Worm (Caenorhabditis elegans): ENCODE data around the gene Y73F4A.2.

Y73F4A.2 gene

ce11 chrIV:9051036-9051435, 7.9 kb upstream of the Y73F4A.2 start:
- TF ChIP-seq W03F9.2 (tag; optimal IDR thresholded peaks at IDR 0.05) (no peak), dao-5 (tag; optimal IDR thresholded peaks at IDR 0.05) (no peak), him-1 (tag; optimal IDR thresholded peaks at IDR 0.05) (no peak)

ce11 chrIV:9045252-9045651, 2.1 kb upstream of the Y73F4A.2 start, which contains the start of gene Y73F4A.1:
Gene Y73F4A.1 (minus strand): TSS chrIV:9045352.
- TF ChIP-seq W03F9.2 (tag; optimal IDR thresholded peaks at IDR 0.05), result no peak
- no peak for TF ChIP-seq him-1 (tag; optimal IDR thresholded peaks at IDR 0.05)
- TF ChIP-seq dao-5 (tag; optimal IDR thresholded peaks at IDR 0.05), result no peak

ce11 chrIV:9040393-9040792, 2.8 kb downstream of the Y73F4A.2 start, which contains the start of gene Y73F4A.3:
Gene Y73F4A.3 (minus strand): TSS chrIV:9040493.
- TF ChIP-seq him-1 (tag; optimal IDR thresholded peaks at IDR 0.05) (no peak), W03F9.2 (tag; optimal IDR thresholded peaks at IDR 0.05) (no peak), dao-5 (tag; optimal IDR thresholded peaks at IDR 0.05) (no peak)

ce11 chrIV:9037063-9037462, 6.1 kb downstream of the Y73F4A.2 start, which contains the start of gene C53D6.7:
Gene C53D6.7 (minus strand): TSS chrIV:9037163.
- TF ChIP-seq W03F9.2 (tag; optimal IDR thresholded peaks at IDR 0.05), result no peak
- TF ChIP-seq him-1 (tag; optimal IDR thresholded peaks at IDR 0.05), result no peak
- TF ChIP-seq dao-5 (tag; optimal IDR thresholded peaks at IDR 0.05), result no peak

ce11 chrIV:9034340-9034739, 8.8 kb downstream of the Y73F4A.2 start, which contains the start of gene C53D6.10:
Gene C53D6.10 (minus strand): TSS chrIV:9034440.
- no peak for TF ChIP-seq him-1 (tag; optimal IDR thresholded peaks at IDR 0.05)
- no peak for TF ChIP-seq dao-5 (tag; optimal IDR thresholded peaks at IDR 0.05)
- no peak for TF ChIP-seq W03F9.2 (tag; optimal IDR thresholded peaks at IDR 0.05)

- TF ChIP-seq W03F9.2 (tag; optimal IDR thresholded peaks at IDR 0.05) (no peak), dao-5 (tag; optimal IDR thresholded peaks at IDR 0.05) (no peak), him-1 (tag; optimal IDR thresholded peaks at IDR 0.05) (no peak)
Measured at ce11 chrIV:9032550-9032949, 10.6 kb downstream of the Y73F4A.2 start, which contains the start of gene C53D6.6. Gene C53D6.6 (minus strand): TSS chrIV:9032667.

- no peak for TF ChIP-seq him-1 (tag; optimal IDR thresholded peaks at IDR 0.05)
- TF ChIP-seq dao-5 (tag; optimal IDR thresholded peaks at IDR 0.05), result no peak
Measured at ce11 chrIV:9021245-9021779, 21.8 kb downstream of the Y73F4A.2 start.

ce11 chrIV:9020840-9021239, 22.3 kb downstream of the Y73F4A.2 start, which contains the start of gene C53D6.4:
Gene C53D6.4 (minus strand): TSS chrIV:9020940.
- no peak for TF ChIP-seq W03F9.2 (tag; optimal IDR thresholded peaks at IDR 0.05)
- TF ChIP-seq him-1 (tag; optimal IDR thresholded peaks at IDR 0.05), result no peak

- TF ChIP-seq him-1 (tag; optimal IDR thresholded peaks at IDR 0.05) (no peak), W03F9.2 (tag; optimal IDR thresholded peaks at IDR 0.05) (no peak), dao-5 (tag; optimal IDR thresholded peaks at IDR 0.05) (no peak)
Measured at ce11 chrIV:9016477-9016876, 26.7 kb downstream of the Y73F4A.2 start, which contains the start of gene acc-2. Gene acc-2 (plus strand): TSS chrIV:9016777.

- TF ChIP-seq dao-5 (tag; optimal IDR thresholded peaks at IDR 0.05) (no peak), W03F9.2 (tag; optimal IDR thresholded peaks at IDR 0.05) (no peak)
Measured at ce11 chrIV:9010257-9010656, 32.9 kb downstream of the Y73F4A.2 start, which contains the start of gene C53D6.11. Gene C53D6.11 (plus strand): TSS chrIV:9010584.

ce11 chrIV:9007947-9008346, 35.2 kb downstream of the Y73F4A.2 start:
- TF ChIP-seq him-1 (tag; optimal IDR thresholded peaks at IDR 0.05), result no peak
- TF ChIP-seq W03F9.2 (tag; optimal IDR thresholded peaks at IDR 0.05), result no peak
- no peak for TF ChIP-seq dao-5 (tag; optimal IDR thresholded peaks at IDR 0.05)

- TF ChIP-seq dao-5 (tag; optimal IDR thresholded peaks at IDR 0.05) (no peak), him-1 (tag; optimal IDR thresholded peaks at IDR 0.05) (no peak), W03F9.2 (tag; optimal IDR thresholded peaks at IDR 0.05) (no peak)
Measured at ce11 chrIV:9005310-9005709, 37.8 kb downstream of the Y73F4A.2 start, which contains the start of gene unc-129. Gene unc-129 (minus strand): TSS chrIV:9005410.

ce11 chrIV:9002636-9003035, 40.5 kb downstream of the Y73F4A.2 start, which contains the start of gene C53D6.8:
Gene C53D6.8 (minus strand): TSS chrIV:9002736.
- TF ChIP-seq W03F9.2 (tag; optimal IDR thresholded peaks at IDR 0.05) (no peak), him-1 (tag; optimal IDR thresholded peaks at IDR 0.05) (no peak), dao-5 (tag; optimal IDR thresholded peaks at IDR 0.05) (no peak)

ce11 chrIV:9001184-9001583, 42.0 kb downstream of the Y73F4A.2 start:
- TF ChIP-seq him-1 (tag; optimal IDR thresholded peaks at IDR 0.05) (no peak), W03F9.2 (tag; optimal IDR thresholded peaks at IDR 0.05) (no peak), dao-5 (tag; optimal IDR thresholded peaks at IDR 0.05) (no peak)

ce11 chrIV:9000664-9001063, 42.5 kb downstream of the Y73F4A.2 start:
- TF ChIP-seq W03F9.2 (tag; optimal IDR thresholded peaks at IDR 0.05) (no peak), dao-5 (tag; optimal IDR thresholded peaks at IDR 0.05) (no peak), him-1 (tag; optimal IDR thresholded peaks at IDR 0.05) (no peak)

Measured in whole organism, L4/young adult.